Fruit fly (Drosophila melanogaster): ENCODE results near the gene eIF2Bbeta.

eIF2Bbeta gene

dm6 chrX:2707377-2708090, 3.2 kb downstream of the eIF2Bbeta start, which contains the start of gene CG2680:
Gene CG2680, minus strand, starts transcription at chrX:2707427.
- TF ChIP-seq CG3281 (GFP tag; optimal IDR thresholded peaks at IDR 0.05) (no peak), CG3726 (GFP tag; IDR thresholded peaks at IDR 0.05) (no peak), HLH3B (GFP tag; IDR thresholded peaks at IDR 0.05) (no peak), CG17568 (GFP tag; optimal IDR thresholded peaks at IDR 0.05) (no peak), CG2202 (tag; optimal IDR thresholded peaks at IDR 0.05) (no peak), Deaf1 (tag; optimal IDR thresholded peaks at IDR 0.05) (peak; percentile 33), stc (GFP tag; IDR thresholded peaks at IDR 0.05) (no peak), Ets97D (GFP tag; optimal IDR thresholded peaks at IDR 0.05) (peak; percentile 41), dati (GFP tag; IDR thresholded peaks at IDR 0.05) (no peak), CG31441 (GFP tag; IDR thresholded peaks at IDR 0.05) (0 out of 2 replicates have a peak, but pooled peaks have one; percentile 4), Dip2 (GFP tag; IDR thresholded peaks at IDR 0.05) (no peak), ase (GFP tag; IDR thresholded peaks at IDR 0.05) (no peak), CG15514 (GFP tag; optimal IDR thresholded peaks at IDR 0.05) (peak; percentile 98), CG9727 (GFP tag; optimal IDR thresholded peaks at IDR 0.05) (no peak), cas (GFP tag; IDR thresholded peaks at IDR 0.05) (no peak), CG15601 (tag; optimal IDR thresholded peaks at IDR 0.05) (peak; percentile 55), CG30403 (GFP tag; optimal IDR thresholded peaks at IDR 0.05) (no peak), crol (GFP tag; IDR thresholded peaks at IDR 0.05) (0 out of 2 replicates have a peak, but pooled peaks have one; percentile 34), CG7987 (GFP tag; optimal IDR thresholded peaks at IDR 0.05) (no peak), Dek (tag; optimal IDR thresholded peaks at IDR 0.05) (no peak), gcm2 (GFP tag; optimal IDR thresholded peaks at IDR 0.05) (no peak), Med (GFP tag) (peak; percentile 64), stwl (tag; optimal IDR thresholded peaks at IDR 0.05) (peak; percentile 3), CG10147 (GFP tag; optimal IDR thresholded peaks at IDR 0.05) (no peak), ERR (GFP tag; optimal IDR thresholded peaks at IDR 0.05) (peak; percentile 39), CG2889 (GFP tag; IDR thresholded peaks at IDR 0.05) (no peak)

DNA sequence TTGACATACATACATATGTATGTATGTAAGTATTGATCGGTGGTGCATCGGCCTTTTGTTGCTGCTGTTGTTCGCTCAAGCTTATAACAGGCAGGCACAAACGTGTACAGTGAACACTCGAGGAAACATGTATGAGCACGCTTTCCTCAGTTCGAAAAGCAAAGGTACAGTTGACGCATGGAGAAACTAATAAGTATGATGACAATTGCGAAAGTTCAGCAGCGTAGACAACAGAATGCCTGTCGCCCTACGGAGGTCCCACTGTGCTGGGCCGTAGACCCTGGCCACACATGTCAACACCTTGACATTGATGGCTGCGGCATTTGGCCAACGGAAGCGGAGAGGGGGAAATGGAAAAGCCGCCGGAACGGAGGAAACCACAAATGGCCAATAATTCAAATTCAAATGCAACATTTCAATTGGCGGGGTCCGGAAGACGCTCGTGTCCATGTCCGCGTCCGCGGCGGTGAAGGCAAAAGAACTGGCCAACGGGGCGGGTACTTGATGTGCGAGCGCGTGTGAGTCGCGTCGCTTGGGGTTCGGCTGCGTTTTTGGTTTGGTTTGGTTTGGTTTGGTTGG, 3.9 kb downstream of the eIF2Bbeta start, which contains the start of gene CG2681:
CG2681 (plus strand) TSS at position 529 of the 579 bp plus-strand sequence.
- TF ChIP-seq CG9437 (GFP tag; optimal IDR thresholded peaks at IDR 0.05) (peak; percentile 28), dimm (GFP tag; IDR thresholded peaks at IDR 0.05) (0 out of 2 replicates have a peak, but pooled peaks have one; percentile 22), sr (GFP tag; IDR thresholded peaks at IDR 0.05) (0 out of 3 replicates have a peak, but pooled peaks have one; percentile 26), Ptx1 (GFP tag; IDR thresholded peaks at IDR 0.05) (peak; percentile 63), tna (GFP tag; IDR thresholded peaks at IDR 0.05; ENCODE audit: partially characterized antibody) (no peak), Pdp1 (GFP tag; optimal IDR thresholded peaks at IDR 0.05) (peak; percentile 23 to 50), tio (GFP tag; optimal IDR thresholded peaks at IDR 0.05) (no peak), CG1024 (GFP tag; IDR thresholded peaks at IDR 0.05) (0 out of 2 replicates have a peak, but pooled peaks have one; percentile 25), sob (GFP tag; IDR thresholded peaks at IDR 0.05) (peak; percentile 48), Dip3 (GFP tag; optimal IDR thresholded peaks at IDR 0.05) (peak; percentile 31), esg (GFP tag; conservative IDR thresholded peaks at IDR 0.05) (peak; percentile 46), crol (GFP tag; IDR thresholded peaks at IDR 0.05) (no peak), sens (GFP tag) (peak; percentile 72), E2f1 (GFP tag; IDR thresholded peaks at IDR 0.05) (peak; percentile 66), CG32772 (GFP tag; IDR thresholded peaks at IDR 0.05) (peak; percentile 43), CG11560 (tag; IDR thresholded peaks at IDR 0.05) (0 out of 3 replicates have a peak, but pooled peaks have one; percentile 37), CG16813 (GFP tag; IDR thresholded peaks at IDR 0.05; ENCODE audit: partially characterized antibody) (no peak), CoRest (tag; optimal IDR thresholded peaks at IDR 0.05) (peak; percentile 6), MBD-R2 (GFP tag; IDR thresholded peaks at IDR 0.05) (peak; percentile 17; the same call in 1 of the 2 replicates), Dbx (GFP tag; IDR thresholded peaks at IDR 0.05) (0 out of 3 replicates have a peak, but pooled peaks have one; percentile 30), ara (GFP tag; IDR thresholded peaks at IDR 0.05) (peak; percentile 31), H2.0 (GFP tag; IDR thresholded peaks at IDR 0.05) (peak; percentile 62), Antp (GFP tag; optimal IDR thresholded peaks at IDR 0.05) (peak; percentile 46), CG16863 (GFP tag; optimal IDR thresholded peaks at IDR 0.05) (peak; percentile 17)
